Fruit fly (Drosophila melanogaster) whole organism, embryonic: ENCODE results near the gene galla-2.

Source experiments
- Blimp-1 ChIP-seq: fragments of 200-800 bp; sonication (Bioruptor generic); optimal IDR thresholded peaks from 3 replicates; lab custom pipeline; 2018; ENCODE audit warnings: missing biosample characterization, missing genetic modification characterization, mild to moderate bottlenecking, moderate library complexity, missing genetic modification reagents
- CG10209 ChIP-seq: fragments of 200-800 bp; sonication (Bioruptor generic); optimal IDR thresholded peaks from 3 replicates; lab custom pipeline; 2017; ENCODE audit warnings: missing biosample characterization, mild to moderate bottlenecking, missing genetic modification characterization, missing genetic modification reagents
- CG10267 ChIP-seq: fragments of 200-800 bp; sonication (Bioruptor generic); optimal IDR thresholded peaks from 2 replicates; lab custom pipeline; 2018; ENCODE audit warnings: missing biosample characterization, mild to moderate bottlenecking, missing genetic modification characterization, moderate library complexity
- CG12104 ChIP-seq: fragments of 200-800 bp; sonication (Bioruptor generic); optimal IDR thresholded peaks from 3 replicates; lab custom pipeline; 2016; ENCODE audit warnings: missing biosample characterization, missing genetic modification characterization
- CG13775 ChIP-seq: fragments of 200-800 bp; sonication (Bioruptor generic); optimal IDR thresholded peaks from 3 replicates; lab custom pipeline; 2017; ENCODE audit warnings: missing biosample characterization, mild to moderate bottlenecking, missing genetic modification characterization
- CG14965 ChIP-seq: fragments of 200-800 bp; sonication (Bioruptor generic); optimal IDR thresholded peaks from 2 replicates; lab custom pipeline; 2016; ENCODE audit warnings: missing biosample characterization, missing genetic modification characterization, borderline replicate concordance
- CG15073 ChIP-seq: fragments of 200-800 bp; sonication (Bioruptor generic); optimal IDR thresholded peaks from 2 replicates; lab custom pipeline; 2016; ENCODE audit warnings: missing biosample characterization, missing genetic modification characterization
- CG15696 ChIP-seq: fragments of 200-800 bp; sonication (Bioruptor generic); optimal IDR thresholded peaks from 2 replicates; lab custom pipeline; 2019; ENCODE audit warnings: missing biosample characterization, mild to moderate bottlenecking, missing genetic modification characterization, moderate library complexity
- CG1602 ChIP-seq: fragments of 200-800 bp; sonication (Bioruptor generic); optimal IDR thresholded peaks from 3 replicates; lab custom pipeline; 2016; ENCODE audit warnings: missing biosample characterization, missing genetic modification characterization
- CG17328 ChIP-seq: fragments of 200-800 bp; sonication (Bioruptor generic); IDR thresholded peaks from 2 replicates; pipeline ENCODE4 v1.3.6; 2022; ENCODE audit warnings: missing biosample characterization, missing genetic modification characterization
- CG17385 ChIP-seq: fragments of 200-800 bp; sonication (Bioruptor generic); optimal IDR thresholded peaks from 3 replicates; lab custom pipeline; 2018; ENCODE audit warnings: missing biosample characterization, mild to moderate bottlenecking, missing genetic modification characterization
- CG18476 ChIP-seq: fragments of 200-800 bp; sonication (Bioruptor generic); optimal IDR thresholded peaks from 2 replicates; lab custom pipeline; 2016; ENCODE audit warnings: missing biosample characterization, mild to moderate bottlenecking, missing genetic modification characterization
- CG2875 ChIP-seq: fragments of 200-800 bp; sonication (Bioruptor generic); optimal IDR thresholded peaks from 2 replicates; lab custom pipeline; 2017; ENCODE audit warnings: missing biosample characterization, mild to moderate bottlenecking, missing genetic modification characterization, missing genetic modification reagents
- CG30020 ChIP-seq: fragments of 200-800 bp; optimal IDR thresholded peaks from 2 replicates; lab custom pipeline; 2019; ENCODE audit warnings: missing biosample characterization, mild to moderate bottlenecking, missing genetic modification characterization, moderate library complexity
- CG32772 ChIP-seq: fragments of 200-800 bp; sonication (Bioruptor generic); IDR thresholded peaks from 2 replicates; pipeline ENCODE4 v1.3.6; 2022; ENCODE audit warnings: missing biosample characterization, missing genetic modification characterization
- CG6175 ChIP-seq: fragments of 200-800 bp; sonication (Bioruptor generic); IDR thresholded peaks from 3 replicates; pipeline ENCODE4 v1.3.6; 2022; ENCODE audit warnings: missing biosample characterization, missing genetic modification characterization
- CG6654 ChIP-seq: fragments of 200-800 bp; sonication (Bioruptor generic); optimal IDR thresholded peaks from 2 replicates; lab custom pipeline; 2017; ENCODE audit warnings: missing biosample characterization, mild to moderate bottlenecking, missing genetic modification characterization
- CG6689 ChIP-seq: fragments of 200-800 bp; sonication (Bioruptor generic); IDR thresholded peaks from 2 replicates; pipeline ENCODE4 v1.3.6; 2022; ENCODE audit warnings: missing biosample characterization, missing genetic modification characterization
- CG7357 ChIP-seq: fragments of 200-800 bp; sonication (Bioruptor generic); IDR thresholded peaks from 3 replicates; pipeline ENCODE4 v1.3.6; 2022; ENCODE audit warnings: missing biosample characterization, missing genetic modification characterization
- CG7372 ChIP-seq: fragments of 200-800 bp; sonication (Bioruptor generic); IDR thresholded peaks from 2 replicates; pipeline ENCODE4 v1.3.6; 2022; ENCODE audit warnings: missing biosample characterization, missing genetic modification characterization
- CG7556 ChIP-seq: fragments of 200-800 bp; sonication (Bioruptor generic); optimal IDR thresholded peaks from 2 replicates; lab custom pipeline; 2017; ENCODE audit warnings: missing biosample characterization, mild to moderate bottlenecking, missing genetic modification characterization
- CHES-1-like ChIP-seq: fragments of 200-800 bp; sonication (Bioruptor generic); optimal IDR thresholded peaks from 2 replicates; lab custom pipeline; 2016; ENCODE audit warnings: missing biosample characterization, missing genetic modification characterization
- D ChIP-seq, 2 experiments: fragments of 200-800 bp in 1 of 2; fragments of >200 bp in 1 of 2; sonication (Bioruptor generic) in 1 of 2; optimal IDR thresholded peaks; 2 replicates in 1 of 2; 3 replicates in 1 of 2; lab custom pipeline; 2017; ENCODE audit warnings: mild to moderate bottlenecking in 1 of 2, missing biosample characterization in 1 of 2, missing genetic modification characterization in 1 of 2, missing genetic modification reagents in 1 of 2
- E2f2 ChIP-seq: fragments of 200-800 bp; sonication (Bioruptor generic); IDR thresholded peaks from 2 replicates; pipeline ENCODE4 v1.3.6; 2022; ENCODE audit warnings: missing biosample characterization, missing genetic modification characterization
- Ets97D ChIP-seq: fragments of 200-800 bp; sonication (Bioruptor generic); optimal IDR thresholded peaks from 3 replicates; lab custom pipeline; 2016; ENCODE audit warnings: missing biosample characterization, missing genetic modification characterization
- HHEX ChIP-seq: fragments of 200-800 bp; sonication (Bioruptor generic); optimal IDR thresholded peaks from 3 replicates; lab custom pipeline; 2017; ENCODE audit warnings: missing biosample characterization, mild to moderate bottlenecking, missing genetic modification characterization, missing genetic modification reagents
- Lhr ChIP-seq: fragments of 200-800 bp; sonication (Bioruptor generic); optimal IDR thresholded peaks from 3 replicates; lab custom pipeline; 2017; ENCODE audit warnings: mild to moderate bottlenecking, missing biosample characterization, missing genetic modification reagents, missing genetic modification characterization
- NFAT ChIP-seq: fragments of 200-800 bp; sonication (Bioruptor generic); IDR thresholded peaks from 2 replicates; pipeline ENCODE4 v1.3.6; 2022; ENCODE audit warnings: missing biosample characterization, missing genetic modification characterization
- NK7.1 ChIP-seq: fragments of 200-800 bp; sonication (Bioruptor generic); optimal IDR thresholded peaks from 3 replicates; lab custom pipeline; 2016; ENCODE audit warnings: missing biosample characterization, missing genetic modification characterization
- Six4 ChIP-seq: fragments of 200-800 bp; sonication (Bioruptor generic); optimal IDR thresholded peaks from 2 replicates; lab custom pipeline; 2016; ENCODE audit warnings: missing biosample characterization, missing genetic modification characterization
- cato ChIP-seq: fragments of 200-800 bp; sonication (Bioruptor generic); optimal IDR thresholded peaks from 2 replicates; lab custom pipeline; 2016; ENCODE audit warnings: missing biosample characterization, missing genetic modification characterization, borderline replicate concordance
- dimm ChIP-seq: fragments of 200-800 bp; sonication (Bioruptor generic); IDR thresholded peaks from 2 replicates; pipeline ENCODE4 v1.3.6; 2022; ENCODE audit warnings: missing biosample characterization, missing genetic modification characterization
- dm ChIP-seq: fragments of 200-800 bp; sonication (Bioruptor generic); optimal IDR thresholded peaks from 3 replicates; lab custom pipeline; 2016; ENCODE audit warnings: missing biosample characterization, missing genetic modification characterization
- dpn ChIP-seq, 2 experiments: fragments of 200-800 bp; sonication (Bioruptor generic); optimal IDR thresholded peaks; 3 replicates each; lab custom pipeline; 2016; ENCODE audit warnings: missing biosample characterization in 2 of 2, missing genetic modification characterization in 2 of 2
- dysf ChIP-seq: fragments of 200-800 bp; sonication (Bioruptor generic); IDR thresholded peaks from 3 replicates; pipeline ENCODE4 v1.3.6; 2022; ENCODE audit warnings: missing biosample characterization, missing genetic modification characterization
- hb ChIP-seq: fragments of 200-800 bp; sonication (Bioruptor generic); IDR thresholded peaks from 3 replicates; pipeline ENCODE4 v1.3.6; 2022; ENCODE audit warnings: missing biosample characterization, missing genetic modification characterization; ENCODE audit not compliant: partially characterized antibody
- ken ChIP-seq: fragments of 200-800 bp; sonication (Bioruptor generic); IDR thresholded peaks from 3 replicates; pipeline ENCODE4 v1.3.6; 2022; ENCODE audit warnings: missing biosample characterization, missing genetic modification characterization
- klu ChIP-seq: fragments of 200-800 bp; sonication (Bioruptor generic); IDR thresholded peaks from 2 replicates; pipeline ENCODE4 v1.3.6; 2022; ENCODE audit warnings: missing biosample characterization, missing genetic modification characterization
- odd ChIP-seq: fragments of 200-800 bp; sonication (Bioruptor generic); optimal IDR thresholded peaks from 2 replicates; lab custom pipeline; 2017; ENCODE audit warnings: missing biosample characterization, mild to moderate bottlenecking, missing genetic modification characterization
- otp ChIP-seq: fragments of 200-800 bp; sonication (Bioruptor generic); IDR thresholded peaks from 3 replicates; pipeline ENCODE4, ENCODE4 v1.3.6; 2022; ENCODE audit warnings: missing biosample characterization, missing genetic modification characterization
- prd ChIP-seq, 3 experiments: fragments of >200 bp in 2 of 3; fragments of 200-800 bp in 1 of 3; sonication (Bioruptor generic) in 1 of 3; optimal IDR thresholded peaks in 2 of 3; IDR thresholded peaks in 1 of 3; 2 replicates in 2 of 3; 3 replicates in 1 of 3; pipeline versions ENCODE4 v1.3.6 to Lab custom; 2017 to 2022; ENCODE audit warnings: missing biosample characterization in 1 of 3, missing genetic modification characterization in 1 of 3
- ranshi ChIP-seq: fragments of 200-800 bp; sonication (Bioruptor generic); IDR thresholded peaks from 2 replicates; pipeline ENCODE4 v1.3.6; 2022; ENCODE audit warnings: missing biosample characterization, missing genetic modification characterization
- ro ChIP-seq: fragments of 200-800 bp; sonication (Bioruptor generic); IDR thresholded peaks from 2 replicates; pipeline ENCODE4 v1.3.6; 2022; ENCODE audit warnings: missing biosample characterization, missing genetic modification characterization
- salm ChIP-seq: fragments of 200-800 bp; sonication (Bioruptor generic); optimal IDR thresholded peaks from 2 replicates; lab custom pipeline; 2018; ENCODE audit warnings: missing biosample characterization, mild to moderate bottlenecking, missing genetic modification characterization
- sqz ChIP-seq: fragments of 200-800 bp; sonication (Bioruptor generic); optimal IDR thresholded peaks from 3 replicates; lab custom pipeline; 2018; ENCODE audit warnings: missing biosample characterization, mild to moderate bottlenecking, missing genetic modification characterization
- stwl ChIP-seq: fragments of 200-800 bp; sonication (Bioruptor generic); optimal IDR thresholded peaks from 3 replicates; lab custom pipeline; 2018; ENCODE audit warnings: missing biosample characterization, mild to moderate bottlenecking, missing genetic modification characterization, moderate library complexity
- trem ChIP-seq: fragments of 200-800 bp; optimal IDR thresholded peaks from 3 replicates; lab custom pipeline; 2019; ENCODE audit warnings: missing biosample characterization, mild to moderate bottlenecking, missing genetic modification characterization, moderate library complexity
- unpg ChIP-seq: fragments of 200-800 bp; sonication (Bioruptor generic); optimal IDR thresholded peaks from 3 replicates; lab custom pipeline; 2018; ENCODE audit warnings: missing biosample characterization, mild to moderate bottlenecking, missing genetic modification characterization, moderate library complexity
- wor ChIP-seq: fragments of 200-800 bp; sonication (Bioruptor generic); IDR thresholded peaks from 2 replicates; pipeline ENCODE4 v1.3.6; 2022; ENCODE audit warnings: missing biosample characterization, missing genetic modification characterization

Gene galla-2

dm6 chr3L:10843273-10843672, 39.4 kb upstream of the galla-2 start (continued):
- no peak for TF ChIP-seq CG14965
- no peak for TF ChIP-seq otp (GFP tag; lab: Robert Waterston, UW)
- no peak for TF ChIP-seq Ets97D (GFP tag; lab: Kevin White, UChicago)
- TF ChIP-seq CG7372 (GFP tag; lab: Robert Waterston, UW) = 0 out of 2 replicates have a peak, but pooled peaks have one; percentile 38
- peak; percentile 73 for TF ChIP-seq trem (tag; lab: Kevin White, UChicago)
- TF ChIP-seq CG6175 (GFP tag; lab: Robert Waterston, UW) = no peak
- peak; percentile 50 for TF ChIP-seq sqz
- TF ChIP-seq Lhr (GFP tag; lab: Kevin White, UChicago) = peak; percentile 48
- peak; percentile 81 for TF ChIP-seq CG10267 (tag; lab: Kevin White, UChicago)
- TF ChIP-seq CG6654 (GFP tag; lab: Kevin White, UChicago) = peak; percentile 21
- no peak for TF ChIP-seq hb (GFP tag; lab: Robert Waterston, UW)
- peak; percentile 47; the same call in 1 of the 3 replicates for TF ChIP-seq dysf
- peak; percentile 69 for TF ChIP-seq Blimp-1
- no peak for TF ChIP-seq wor (GFP tag; lab: Robert Waterston, UW)
- TF ChIP-seq NK7.1 (GFP tag; lab: Kevin White, UChicago) = no peak
- TF ChIP-seq salm (tag; lab: Kevin White, UChicago) = peak; percentile 15
- TF ChIP-seq CG12104 (GFP tag; lab: Kevin White, UChicago) = peak; percentile 44
- TF ChIP-seq NFAT (GFP tag; lab: Robert Waterston, UW) = no peak
- peak; percentile 81 for TF ChIP-seq CG15696
- TF ChIP-seq unpg (GFP tag; lab: Kevin White, UChicago) = peak; percentile 44
- peak; percentile 64 for TF ChIP-seq CG13775 (GFP tag; lab: Kevin White, UChicago)
- TF ChIP-seq CG17385 (GFP tag; lab: Kevin White, UChicago) = peak; percentile 49
- peak; percentile 59 for TF ChIP-seq CG2875
- no peak for TF ChIP-seq ro (GFP tag; lab: Robert Waterston, UW)
- TF ChIP-seq klu (GFP tag; lab: Robert Waterston, UW) = no peak
- peak; percentile 82 for TF ChIP-seq CG7556 (GFP tag; lab: Kevin White, UChicago)
- no peak for TF ChIP-seq CG18476 (GFP tag; lab: Kevin White, UChicago)
- TF ChIP-seq dimm (GFP tag; lab: Robert Waterston, UW) = 0 out of 2 replicates have a peak, but pooled peaks have one; percentile 13
- TF ChIP-seq CG30020 (tag; lab: Kevin White, UChicago) = peak; percentile 13
- TF ChIP-seq ranshi (GFP tag; lab: Robert Waterston, UW) = 0 out of 2 replicates have a peak, but pooled peaks have one; percentile 39
- TF ChIP-seq odd (GFP tag; lab: Kevin White, UChicago) = peak; percentile 44
- peak; percentile 36 for TF ChIP-seq CG1602 (GFP tag; lab: Kevin White, UChicago)
- TF ChIP-seq cato (GFP tag; lab: Kevin White, UChicago) = peak; percentile 23
- TF ChIP-seq CHES-1-like (GFP tag; lab: Kevin White, UChicago) = no peak
- TF ChIP-seq CG6689 (GFP tag; lab: Robert Waterston, UW) = peak; percentile 44; the same call in 1 of the 2 replicates
- TF ChIP-seq CG15073 (GFP tag; lab: Kevin White, UChicago) = no peak
- TF ChIP-seq CG7357 (GFP tag; lab: Robert Waterston, UW) = no peak; the same call in 2 of the 3 replicates
- TF ChIP-seq HHEX (GFP tag; lab: Kevin White, UChicago) = peak; percentile 38
- TF ChIP-seq stwl (tag; lab: Kevin White, UChicago) = peak; percentile 2
- TF ChIP-seq prd (optimal IDR thresholded peaks at IDR 0.05; lab: Kevin White, UChicago) = no peak
- peak; percentile 47; the same call in 2 of the 3 replicates for TF ChIP-seq prd (GFP tag; IDR thresholded peaks at IDR 0.05; lab: Robert Waterston, UW)
- no peak for TF ChIP-seq CG32772 (GFP tag; lab: Robert Waterston, UW)
- TF ChIP-seq dpn (GFP tag; optimal IDR thresholded peaks at IDR 0.05; lab: Kevin White, UChicago) = peak in 1 of 2 experiments; percentile 35
- TF ChIP-seq E2f2 (GFP tag; lab: Robert Waterston, UW) = peak; percentile 35; the same call in 1 of the 2 replicates
- TF ChIP-seq CG10209 = peak; percentile 63
- peak; percentile 22; the same call in 1 of the 3 replicates for TF ChIP-seq ken (GFP tag; lab: Robert Waterston, UW)
- no peak for TF ChIP-seq D (optimal IDR thresholded peaks at IDR 0.05; lab: Kevin White, UChicago)
- peak; percentile 74 for TF ChIP-seq D (GFP tag; optimal IDR thresholded peaks at IDR 0.05; lab: Kevin White, UChicago)
- TF ChIP-seq Six4 = peak; percentile 17
- no peak for TF ChIP-seq dm (GFP tag; lab: Kevin White, UChicago)
- TF ChIP-seq CG17328 (GFP tag; lab: Robert Waterston, UW) = peak; percentile 23; the same call in 1 of the 2 replicates
